Worm (Caenorhabditis elegans): ENCODE data around the gene nhr-70.

DNA sequence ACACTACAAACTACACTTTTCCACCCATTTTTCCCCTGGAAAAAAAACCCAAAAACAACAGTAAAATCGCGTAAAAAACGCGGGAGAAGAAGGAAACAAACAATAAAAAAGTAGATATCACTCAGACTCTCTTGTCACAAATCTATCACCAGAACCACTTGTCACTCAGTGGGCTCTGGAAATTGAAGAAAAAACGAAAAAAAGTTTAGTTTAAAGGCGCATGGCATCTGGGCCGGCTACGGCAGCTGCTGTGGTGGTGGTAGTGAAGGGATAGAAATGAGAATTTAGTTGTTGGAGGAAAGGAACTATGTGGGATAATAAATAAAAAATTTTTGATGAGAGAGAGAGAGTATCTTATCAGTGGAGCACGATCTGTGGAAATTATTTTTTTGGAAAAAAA, 11.1 kb downstream of the nhr-70 start:
- no peak for TF ChIP-seq ama-1 (optimal IDR thresholded peaks at IDR 0.05)
- TF ChIP-seq pqm-1 (tag; optimal IDR thresholded peaks at IDR 0.05): no peak
- TF ChIP-seq nfya-1 (tag; optimal IDR thresholded peaks at IDR 0.05): no peak
- no peak for TF ChIP-seq pha-4 (tag; optimal IDR thresholded peaks at IDR 0.05)
- TF ChIP-seq unc-3 (GFP tag; conservative IDR thresholded peaks at IDR 0.05): no peak
- no peak for TF ChIP-seq unc-3 (tag; optimal IDR thresholded peaks at IDR 0.05)
- no peak for TF ChIP-seq fkh-6 (tag; optimal IDR thresholded peaks at IDR 0.05)
- TF ChIP-seq syd-9 (tag; optimal IDR thresholded peaks at IDR 0.05): no peak
- TF ChIP-seq Y22D7AL.16 (tag; optimal IDR thresholded peaks at IDR 0.05): no peak
- no peak for TF ChIP-seq nhr-11 (tag; optimal IDR thresholded peaks at IDR 0.05)
- no peak for TF ChIP-seq lim-6 (tag; optimal IDR thresholded peaks at IDR 0.05)
- no peak for TF ChIP-seq ceh-22 (tag; optimal IDR thresholded peaks at IDR 0.05)
- no peak for TF ChIP-seq fax-1 (tag; optimal IDR thresholded peaks at IDR 0.05)
- no peak for TF ChIP-seq unc-55 (GFP tag; optimal IDR thresholded peaks at IDR 0.05)

Data from whole organism, late embryonic.